Worm (Caenorhabditis elegans): ENCODE data around the gene rpm-1.

DNA sequence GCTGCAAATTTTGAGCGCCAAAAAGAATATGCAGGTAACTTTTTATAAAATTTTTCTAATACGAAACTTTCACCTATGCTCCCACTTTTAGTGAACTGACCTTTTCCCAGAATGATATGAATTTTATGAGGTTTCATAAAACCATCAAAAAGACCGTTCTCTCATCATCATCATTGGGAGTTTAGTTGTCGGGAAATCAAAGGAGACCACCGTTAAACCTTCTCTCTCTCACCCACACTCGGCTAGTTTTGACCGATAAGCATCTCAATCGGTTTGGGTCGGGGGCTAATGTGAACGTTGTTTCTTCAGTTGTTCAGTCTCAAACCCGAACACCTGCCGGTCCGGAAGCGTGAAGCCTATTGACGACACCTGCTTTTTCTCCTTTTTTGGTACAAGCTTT is 23.5 kb downstream of the rpm-1 start:
- TF ChIP-seq W03F9.2 (tag; optimal IDR thresholded peaks at IDR 0.05): no peak
- TF ChIP-seq dao-5 (tag; optimal IDR thresholded peaks at IDR 0.05): no peak
